Fruit fly (Drosophila melanogaster): ENCODE data around the gene CecB.

CecB gene

dm6 chr3R:30208766-30209484, 4.7 kb downstream of the CecB start, which contains the start of gene RpS7:
Gene RpS7 (minus strand): TSS chr3R:30209020.
- peak; percentile 73 for TF ChIP-seq gl (tag; optimal IDR thresholded peaks at IDR 0.05)
- peak; percentile 65 for TF ChIP-seq CG34367 (tag; optimal IDR thresholded peaks at IDR 0.05)
- peak; percentile 55 for TF ChIP-seq CG13204 (GFP tag; optimal IDR thresholded peaks at IDR 0.05)
- peak; percentile 45 for TF ChIP-seq CG15710 (tag; optimal IDR thresholded peaks at IDR 0.05)
- peak; percentile 58 for TF ChIP-seq Pif1A (GFP tag; optimal IDR thresholded peaks at IDR 0.05)
- TF ChIP-seq Pif1B (GFP tag; optimal IDR thresholded peaks at IDR 0.05), result peak; percentile 62
- TF ChIP-seq CG32121 (GFP tag; IDR thresholded peaks at IDR 0.05), result peak; percentile 62
- TF ChIP-seq CG8301 (tag; optimal IDR thresholded peaks at IDR 0.05), result peak; percentile 32
- peak; percentile 60 for TF ChIP-seq Ets98B (GFP tag; IDR thresholded peaks at IDR 0.05)
- TF ChIP-seq CG14655 (GFP tag; optimal IDR thresholded peaks at IDR 0.05), result peak; percentile 25
- TF ChIP-seq CG9948 (tag; optimal IDR thresholded peaks at IDR 0.05), result peak; percentile 18
- TF ChIP-seq fd96Ca (GFP tag; IDR thresholded peaks at IDR 0.05), result no peak
- peak; percentile 80 for TF ChIP-seq Snoo (tag; optimal IDR thresholded peaks at IDR 0.05)
- TF ChIP-seq CG4496 (GFP tag; IDR thresholded peaks at IDR 0.05), result peak; percentile 85
- TF ChIP-seq CG17806 (tag; optimal IDR thresholded peaks at IDR 0.05), result no peak
- no peak for TF ChIP-seq D1 (tag; optimal IDR thresholded peaks at IDR 0.05)
- TF ChIP-seq CG8159 (tag; optimal IDR thresholded peaks at IDR 0.05), result peak; percentile 44
- peak; percentile 59; the same call in 1 of the 2 replicates for TF ChIP-seq CG12605 (GFP tag; IDR thresholded peaks at IDR 0.05)
- TF ChIP-seq CG10348 (GFP tag; IDR thresholded peaks at IDR 0.05), result no peak
- TF ChIP-seq rn (GFP tag; IDR thresholded peaks at IDR 0.05), result 0 out of 2 replicates have a peak, but pooled peaks have one; percentile 23
- TF ChIP-seq EcR (GFP tag; optimal IDR thresholded peaks at IDR 0.05), result no peak

- TF ChIP-seq CG15710 (tag; optimal IDR thresholded peaks at IDR 0.05), result no peak
Measured at dm6 chr3R:30208011-30208410, 5.6 kb downstream of the CecB start.

dm6 chr3R:30205946-30206345, 7.7 kb downstream of the CecB start:
- TF ChIP-seq D1 (tag; optimal IDR thresholded peaks at IDR 0.05), result no peak
- TF ChIP-seq rn (GFP tag; IDR thresholded peaks at IDR 0.05), result no peak
- TF ChIP-seq CG9948 (tag; optimal IDR thresholded peaks at IDR 0.05), result no peak
- no peak for TF ChIP-seq CG13204 (GFP tag; optimal IDR thresholded peaks at IDR 0.05)
- TF ChIP-seq EcR (GFP tag; optimal IDR thresholded peaks at IDR 0.05), result no peak
- TF ChIP-seq CG14655 (GFP tag; optimal IDR thresholded peaks at IDR 0.05), result no peak
- TF ChIP-seq CG8159 (tag; optimal IDR thresholded peaks at IDR 0.05), result no peak
- no peak for TF ChIP-seq CG4496 (GFP tag; IDR thresholded peaks at IDR 0.05)
- no peak for TF ChIP-seq CG10348 (GFP tag; IDR thresholded peaks at IDR 0.05)

- TF ChIP-seq Pif1A (GFP tag; optimal IDR thresholded peaks at IDR 0.05), result no peak
- no peak for TF ChIP-seq CG15710 (tag; optimal IDR thresholded peaks at IDR 0.05)
- no peak for TF ChIP-seq Pif1B (GFP tag; optimal IDR thresholded peaks at IDR 0.05)
- TF ChIP-seq Ets98B (GFP tag; IDR thresholded peaks at IDR 0.05), result no peak
- no peak for TF ChIP-seq CG34367 (tag; optimal IDR thresholded peaks at IDR 0.05)
- no peak for TF ChIP-seq CG32121 (GFP tag; IDR thresholded peaks at IDR 0.05)
- TF ChIP-seq CG4496 (GFP tag; IDR thresholded peaks at IDR 0.05), result no peak
- TF ChIP-seq CG9948 (tag; optimal IDR thresholded peaks at IDR 0.05), result no peak
Measured at dm6 chr3R:30204004-30204603, 9.5 kb downstream of the CecB start.

dm6 chr3R:30203104-30203986, 10.3 kb downstream of the CecB start:
- TF ChIP-seq Pif1B (GFP tag; optimal IDR thresholded peaks at IDR 0.05) (peak; percentile 77), CG15710 (tag; optimal IDR thresholded peaks at IDR 0.05) (peak; percentile 57), Snoo (tag; optimal IDR thresholded peaks at IDR 0.05) (peak; percentile 25), CG9948 (tag; optimal IDR thresholded peaks at IDR 0.05) (peak; percentile 68), gl (tag; optimal IDR thresholded peaks at IDR 0.05) (peak; percentile 50), fd96Ca (GFP tag; IDR thresholded peaks at IDR 0.05) (peak; percentile 84), CG8301 (tag; optimal IDR thresholded peaks at IDR 0.05) (peak; percentile 81), CG4496 (GFP tag; IDR thresholded peaks at IDR 0.05) (peak; percentile 80), D1 (tag; optimal IDR thresholded peaks at IDR 0.05) (no peak), CG12605 (GFP tag; IDR thresholded peaks at IDR 0.05) (peak; percentile 65; the same call in 1 of the 2 replicates), CG10348 (GFP tag; IDR thresholded peaks at IDR 0.05) (peak; percentile 78), CG17806 (tag; optimal IDR thresholded peaks at IDR 0.05) (peak; percentile 67), CG32121 (GFP tag; IDR thresholded peaks at IDR 0.05) (peak; percentile 81), rn (GFP tag; IDR thresholded peaks at IDR 0.05) (peak; percentile 57), CG34367 (tag; optimal IDR thresholded peaks at IDR 0.05) (peak; percentile 30), EcR (GFP tag; optimal IDR thresholded peaks at IDR 0.05) (peak; percentile 24), Pif1A (GFP tag; optimal IDR thresholded peaks at IDR 0.05) (peak; percentile 79), Ets98B (GFP tag; IDR thresholded peaks at IDR 0.05) (peak; percentile 83), CG8159 (tag; optimal IDR thresholded peaks at IDR 0.05) (peak; percentile 74), CG14655 (GFP tag; optimal IDR thresholded peaks at IDR 0.05) (peak; percentile 77), CG13204 (GFP tag; optimal IDR thresholded peaks at IDR 0.05) (no peak)

Measured in whole organism, pupa.